Worm (Caenorhabditis elegans) whole organism, early embryonic: Measurements from ENCODE around the gene fbxa-163.

Experiments used
- B0310.2 ChIP-seq: sonication (generic microtip); optimal IDR thresholded peaks from 2 replicates; lab custom pipeline; 2016; ENCODE audit warnings: mild to moderate bottlenecking, missing genetic modification characterization, missing compliant biosample characterization
- F13C5.2 ChIP-seq: sonication (generic microtip); optimal IDR thresholded peaks from 2 replicates; lab custom pipeline; 2017; ENCODE audit warnings: mild to moderate bottlenecking, missing genetic modification characterization, inconsistent platforms, missing compliant biosample characterization
- aly-1 ChIP-seq: sonication (generic microtip); optimal IDR thresholded peaks from 2 replicates; lab custom pipeline; 2016; ENCODE audit warnings: missing genetic modification characterization, missing compliant biosample characterization
- ama-1 ChIP-seq: fragments of 150-350 bp; optimal IDR thresholded peaks from 2 replicates; lab custom pipeline; 2014
- ceh-13 ChIP-seq: fragments of 200-800 bp; sonication (Bioruptor generic); optimal IDR thresholded peaks from 2 replicates; lab custom pipeline; 2018; ENCODE audit warnings: mild to moderate bottlenecking, missing genetic modification characterization, missing compliant biosample characterization
- ceh-36 ChIP-seq: sonication (generic microtip); optimal IDR thresholded peaks from 2 replicates; lab custom pipeline; 2016; ENCODE audit warnings: missing genetic modification characterization, inconsistent platforms, missing compliant biosample characterization
- ets-7 ChIP-seq: sonication (generic microtip); optimal IDR thresholded peaks from 2 replicates; lab custom pipeline; 2016; ENCODE audit warnings: missing genotype, missing genetic modification characterization, missing compliant biosample characterization
- flt-1 ChIP-seq: fragments of 200-800 bp; sonication (Bioruptor generic); IDR thresholded peaks from 2 replicates; pipeline ENCODE4 v1.3.6; 2022; ENCODE audit warnings: missing genetic modification characterization, missing compliant biosample characterization
- hmbx-1 ChIP-seq: sonication (generic microtip); optimal IDR thresholded peaks from 2 replicates; lab custom pipeline; 2016; ENCODE audit warnings: mild to moderate bottlenecking, missing genetic modification characterization, missing compliant biosample characterization
- hmg-4 ChIP-seq: fragments of 200-800 bp; sonication (Bioruptor generic); optimal IDR thresholded peaks from 2 replicates; lab custom pipeline; 2018; ENCODE audit warnings: mild to moderate bottlenecking, missing genetic modification characterization, missing compliant biosample characterization
- hnd-1 ChIP-seq: sonication (generic microtip); optimal IDR thresholded peaks from 2 replicates; lab custom pipeline; 2016; ENCODE audit warnings: missing genetic modification characterization, missing compliant biosample characterization
- scrt-1 ChIP-seq: fragments of 200-800 bp; sonication (Bioruptor generic); IDR thresholded peaks from 2 replicates; pipeline ENCODE4 v1.3.6; 2022; ENCODE audit warnings: missing genetic modification characterization, missing compliant biosample characterization
- tbx-11 ChIP-seq: fragments of 200-800 bp; sonication (Bioruptor generic); IDR thresholded peaks from 2 replicates; pipeline ENCODE4 v1.3.6; 2022; ENCODE audit warnings: missing genetic modification characterization, missing compliant biosample characterization
- tbx-37 ChIP-seq: fragments of 200-800 bp; sonication (Bioruptor generic); conservative IDR thresholded peaks from 2 replicates; pipeline ENCODE4 v1.3.6; 2022; ENCODE audit warnings: missing genetic modification reagents, missing genetic modification characterization, missing compliant biosample characterization

DNA sequence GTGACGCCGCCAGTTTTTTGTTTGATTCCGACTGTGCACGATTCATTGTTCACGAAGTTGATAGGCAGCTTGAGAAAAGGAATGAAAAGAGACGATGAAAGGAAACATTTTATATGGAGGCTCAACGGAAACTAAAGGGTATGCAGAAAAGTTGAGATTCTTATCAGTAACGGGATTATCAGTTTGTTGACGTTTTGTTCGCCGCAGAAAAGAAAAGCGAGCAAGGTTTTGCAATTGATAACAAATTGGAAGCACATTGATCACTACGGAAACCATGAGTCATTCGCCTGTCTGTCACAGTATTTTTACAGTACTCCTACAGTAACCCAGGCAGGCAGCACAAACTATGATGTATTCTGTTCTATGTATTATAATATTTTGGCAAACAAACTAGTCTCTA lies 25.4 kb upstream of the fbxa-163 start:
- no peak for TF ChIP-seq scrt-1
- no peak for TF ChIP-seq flt-1 (GFP tag; lab: Robert Waterston, UW)
- no peak for TF ChIP-seq ama-1
- no peak for TF ChIP-seq tbx-11 (GFP tag; lab: Robert Waterston, UW)
- TF ChIP-seq hnd-1: no peak
- TF ChIP-seq ceh-36 (tag; lab: Kevin White, UChicago): no peak
- TF ChIP-seq aly-1 (tag; lab: Kevin White, UChicago): no peak
- TF ChIP-seq tbx-37 (GFP tag; lab: Robert Waterston, UW): no peak
- TF ChIP-seq F13C5.2 (tag; lab: Kevin White, UChicago): no peak
- TF ChIP-seq ceh-13: no peak
- no peak for TF ChIP-seq hmbx-1 (tag; lab: Kevin White, UChicago)
- TF ChIP-seq hmg-4 (GFP tag; lab: Kevin White, UChicago): no peak
- TF ChIP-seq B0310.2 (tag; lab: Kevin White, UChicago): no peak
- no peak for TF ChIP-seq ets-7 (tag; lab: Kevin White, UChicago)
